Worm (Caenorhabditis elegans): ENCODE results near the gene H12D21.10.

- TF ChIP-seq nhr-12 (tag; optimal IDR thresholded peaks at IDR 0.05) (no peak), unc-62 (GFP tag; optimal IDR thresholded peaks at IDR 0.05) (no peak)
Observed at ce11 chrV:14928248-14928647, 28.6 kb downstream of the H12D21.10 start, which contains the start of gene srg-55.

All from whole organism, mixed stage, embryonic.